Fruit fly (Drosophila melanogaster): ENCODE measurements around the gene CG34300.

The CG34300 gene

dm6 chr3R:30343453-30344220, 37.2 kb upstream of the CG34300 start:
- no peak for TF ChIP-seq D1 (tag; optimal IDR thresholded peaks at IDR 0.05)
- TF ChIP-seq CG12605 (GFP tag; IDR thresholded peaks at IDR 0.05) = no peak
- TF ChIP-seq fd96Ca (GFP tag; IDR thresholded peaks at IDR 0.05) = peak; percentile 52
- peak; percentile 25; the same call in 1 of the 3 replicates for TF ChIP-seq CG4496 (GFP tag; IDR thresholded peaks at IDR 0.05)
- TF ChIP-seq CG14655 (GFP tag; optimal IDR thresholded peaks at IDR 0.05) = peak; percentile 54
- no peak for TF ChIP-seq CG17806 (tag; optimal IDR thresholded peaks at IDR 0.05)
- peak; percentile 48 for TF ChIP-seq CG10348 (GFP tag; IDR thresholded peaks at IDR 0.05)
- peak; percentile 10 for TF ChIP-seq CG8301 (tag; optimal IDR thresholded peaks at IDR 0.05)
- no peak for TF ChIP-seq EcR (GFP tag; optimal IDR thresholded peaks at IDR 0.05)
- peak; percentile 48 for TF ChIP-seq CG32121 (GFP tag; IDR thresholded peaks at IDR 0.05)

DNA sequence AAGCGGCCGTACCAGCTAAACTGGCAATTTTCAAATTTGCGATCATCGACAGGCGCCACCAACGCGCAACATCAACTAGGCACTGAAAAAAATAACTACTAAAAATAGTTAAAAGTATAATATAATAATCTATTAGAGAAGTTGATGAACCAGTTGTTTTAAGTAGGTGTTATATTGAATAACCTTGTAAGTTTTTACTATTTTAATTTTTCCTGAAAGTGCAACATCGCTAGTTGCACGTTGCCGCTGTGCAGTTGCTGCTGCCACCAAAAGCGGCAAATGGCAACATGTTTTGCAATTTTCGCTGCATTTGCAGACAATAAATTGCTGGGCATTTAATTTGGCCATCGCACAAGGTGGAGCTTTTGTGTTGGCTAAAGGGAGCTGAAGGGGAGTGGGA, 36.6 kb upstream of the CG34300 start:
- TF ChIP-seq Snoo (tag; optimal IDR thresholded peaks at IDR 0.05) = no peak
- TF ChIP-seq CG8301 (tag; optimal IDR thresholded peaks at IDR 0.05) = peak; percentile 35
- TF ChIP-seq CG14655 (GFP tag; optimal IDR thresholded peaks at IDR 0.05) = peak; percentile 44
- no peak for TF ChIP-seq CG34367 (tag; optimal IDR thresholded peaks at IDR 0.05)
- no peak for TF ChIP-seq EcR (GFP tag; optimal IDR thresholded peaks at IDR 0.05)
- TF ChIP-seq CG4496 (GFP tag; IDR thresholded peaks at IDR 0.05) = peak; percentile 75; the same call in 2 of the 3 replicates
- TF ChIP-seq Ets98B (GFP tag; IDR thresholded peaks at IDR 0.05) = peak; percentile 78
- no peak for TF ChIP-seq Pif1A (GFP tag; optimal IDR thresholded peaks at IDR 0.05)
- TF ChIP-seq CG9948 (tag; optimal IDR thresholded peaks at IDR 0.05) = no peak
- no peak for TF ChIP-seq gl (tag; optimal IDR thresholded peaks at IDR 0.05)
- peak; percentile 40; the same call in 1 of the 2 replicates for TF ChIP-seq rn (GFP tag; IDR thresholded peaks at IDR 0.05)
- TF ChIP-seq fd96Ca (GFP tag; IDR thresholded peaks at IDR 0.05) = peak; percentile 80
- TF ChIP-seq CG32121 (GFP tag; IDR thresholded peaks at IDR 0.05) = peak; percentile 89
- no peak for TF ChIP-seq Pif1B (GFP tag; optimal IDR thresholded peaks at IDR 0.05)
- no peak for TF ChIP-seq CG12605 (GFP tag; IDR thresholded peaks at IDR 0.05)

dm6 chr3R:30338648-30339038, 32.2 kb upstream of the CG34300 start:
- no peak for TF ChIP-seq CG10348 (GFP tag; IDR thresholded peaks at IDR 0.05)
- no peak for TF ChIP-seq EcR (GFP tag; optimal IDR thresholded peaks at IDR 0.05)
- TF ChIP-seq fd96Ca (GFP tag; IDR thresholded peaks at IDR 0.05) = peak; percentile 81
- peak; percentile 81 for TF ChIP-seq CG32121 (GFP tag; IDR thresholded peaks at IDR 0.05)
- no peak for TF ChIP-seq Pif1B (GFP tag; optimal IDR thresholded peaks at IDR 0.05)
- TF ChIP-seq CG8301 (tag; optimal IDR thresholded peaks at IDR 0.05) = peak; percentile 12
- TF ChIP-seq rn (GFP tag; IDR thresholded peaks at IDR 0.05) = peak; percentile 44
- no peak for TF ChIP-seq D1 (tag; optimal IDR thresholded peaks at IDR 0.05)
- TF ChIP-seq gl (tag; optimal IDR thresholded peaks at IDR 0.05) = no peak
- no peak for TF ChIP-seq CG17806 (tag; optimal IDR thresholded peaks at IDR 0.05)
- TF ChIP-seq CG34367 (tag; optimal IDR thresholded peaks at IDR 0.05) = no peak
- TF ChIP-seq CG15710 (tag; optimal IDR thresholded peaks at IDR 0.05) = no peak
- no peak for TF ChIP-seq CG13204 (GFP tag; optimal IDR thresholded peaks at IDR 0.05)
- TF ChIP-seq CG12605 (GFP tag; IDR thresholded peaks at IDR 0.05) = peak; percentile 80
- no peak for TF ChIP-seq CG9948 (tag; optimal IDR thresholded peaks at IDR 0.05)
- peak; percentile 60 for TF ChIP-seq CG14655 (GFP tag; optimal IDR thresholded peaks at IDR 0.05)
- no peak for TF ChIP-seq Snoo (tag; optimal IDR thresholded peaks at IDR 0.05)
- no peak for TF ChIP-seq CG8159 (tag; optimal IDR thresholded peaks at IDR 0.05)
- TF ChIP-seq CG4496 (GFP tag; IDR thresholded peaks at IDR 0.05) = peak; percentile 91
- TF ChIP-seq Ets98B (GFP tag; IDR thresholded peaks at IDR 0.05) = peak; percentile 83

DNA sequence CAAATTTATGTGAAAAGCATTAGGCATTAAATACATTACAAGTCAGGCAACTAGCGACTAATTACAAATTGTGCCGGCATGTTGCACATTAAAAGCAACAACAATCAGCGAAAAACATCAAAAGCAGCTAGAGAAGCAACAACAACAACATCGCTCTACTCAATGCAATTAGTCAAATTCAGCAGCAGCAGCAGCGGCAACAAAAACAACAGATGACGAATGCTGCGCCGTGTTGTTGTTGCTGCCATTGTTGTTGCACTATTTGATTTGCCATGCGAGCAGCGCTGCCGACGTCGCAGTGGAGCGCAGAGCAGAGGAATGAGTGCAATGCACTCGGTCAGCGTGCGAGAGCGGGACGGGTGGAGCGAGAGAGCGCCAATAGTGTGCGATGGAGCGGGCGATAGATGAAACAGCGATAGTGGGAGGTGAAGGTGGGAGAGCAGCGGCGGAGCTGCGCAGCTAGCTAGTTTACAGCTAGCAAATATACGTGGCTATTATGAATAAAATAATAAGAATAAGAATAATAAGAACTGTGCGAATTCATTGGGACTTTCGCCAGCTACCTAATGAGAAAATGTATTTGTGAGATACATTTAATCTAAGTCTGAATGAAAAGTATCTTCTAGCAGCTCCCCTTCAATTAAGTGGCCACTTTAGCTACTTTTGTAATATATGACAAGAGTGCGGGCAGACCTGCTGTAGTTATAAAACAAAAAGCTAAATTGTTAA, 31.6 kb upstream of the CG34300 start:
- peak; percentile 40; the same call in 1 of the 3 replicates for TF ChIP-seq fd96Ca (GFP tag; IDR thresholded peaks at IDR 0.05)
- TF ChIP-seq Pif1A (GFP tag; optimal IDR thresholded peaks at IDR 0.05) = no peak
- no peak for TF ChIP-seq CG14655 (GFP tag; optimal IDR thresholded peaks at IDR 0.05)
- TF ChIP-seq D1 (tag; optimal IDR thresholded peaks at IDR 0.05) = no peak
- no peak for TF ChIP-seq CG34367 (tag; optimal IDR thresholded peaks at IDR 0.05)
- no peak for TF ChIP-seq CG10348 (GFP tag; IDR thresholded peaks at IDR 0.05)
- TF ChIP-seq CG9948 (tag; optimal IDR thresholded peaks at IDR 0.05) = no peak
- no peak for TF ChIP-seq CG32121 (GFP tag; IDR thresholded peaks at IDR 0.05)
- TF ChIP-seq CG8301 (tag; optimal IDR thresholded peaks at IDR 0.05) = peak; percentile 23
- TF ChIP-seq CG15710 (tag; optimal IDR thresholded peaks at IDR 0.05) = no peak
- peak; percentile 36; the same call in 1 of the 2 replicates for TF ChIP-seq Ets98B (GFP tag; IDR thresholded peaks at IDR 0.05)
- peak; percentile 52; the same call in 2 of the 3 replicates for TF ChIP-seq CG4496 (GFP tag; IDR thresholded peaks at IDR 0.05)
- peak; percentile 31 for TF ChIP-seq CG13204 (GFP tag; optimal IDR thresholded peaks at IDR 0.05)
- TF ChIP-seq gl (tag; optimal IDR thresholded peaks at IDR 0.05) = no peak
- peak; percentile 93 for TF ChIP-seq EcR (GFP tag; optimal IDR thresholded peaks at IDR 0.05)
- TF ChIP-seq CG12605 (GFP tag; IDR thresholded peaks at IDR 0.05) = no peak
- no peak for TF ChIP-seq Pif1B (GFP tag; optimal IDR thresholded peaks at IDR 0.05)
- no peak for TF ChIP-seq rn (GFP tag; IDR thresholded peaks at IDR 0.05)
- no peak for TF ChIP-seq CG17806 (tag; optimal IDR thresholded peaks at IDR 0.05)
- no peak for TF ChIP-seq CG8159 (tag; optimal IDR thresholded peaks at IDR 0.05)
- no peak for TF ChIP-seq Snoo (tag; optimal IDR thresholded peaks at IDR 0.05)

dm6 chr3R:30337448-30337847, 31.0 kb upstream of the CG34300 start:
- TF ChIP-seq CG8301 (tag; optimal IDR thresholded peaks at IDR 0.05) = peak; percentile 23
- no peak for TF ChIP-seq EcR (GFP tag; optimal IDR thresholded peaks at IDR 0.05)
- no peak for TF ChIP-seq CG34367 (tag; optimal IDR thresholded peaks at IDR 0.05)
- no peak for TF ChIP-seq Pif1B (GFP tag; optimal IDR thresholded peaks at IDR 0.05)
- no peak for TF ChIP-seq gl (tag; optimal IDR thresholded peaks at IDR 0.05)
- TF ChIP-seq CG14655 (GFP tag; optimal IDR thresholded peaks at IDR 0.05) = peak; percentile 28
- TF ChIP-seq CG8159 (tag; optimal IDR thresholded peaks at IDR 0.05) = no peak
- no peak for TF ChIP-seq CG17806 (tag; optimal IDR thresholded peaks at IDR 0.05)
